Fruit fly (Drosophila melanogaster) whole organism, adult: Measurements from ENCODE around the gene CG7730.
A peak's percentile ranks its signal among the peaks of the same experiment; 100 is the strongest.

Source experiments
- CG12768 ChIP-seq: fragments of 200-800 bp; sonication (Bioruptor generic); optimal IDR thresholded peaks from 2 replicates; lab custom pipeline; 2017; ENCODE audit warnings: missing biosample characterization, missing genetic modification characterization, mild to moderate bottlenecking, moderate library complexity, missing genetic modification reagents
- CG7045 ChIP-seq: fragments of 200-800 bp; sonication (Bioruptor generic); optimal IDR thresholded peaks from 2 replicates; lab custom pipeline; 2017; ENCODE audit warnings: missing biosample characterization, mild to moderate bottlenecking, missing genetic modification characterization
- CG7101 ChIP-seq: fragments of 200-800 bp; sonication (Bioruptor generic); optimal IDR thresholded peaks from 2 replicates; lab custom pipeline; 2018; ENCODE audit warnings: missing biosample characterization, mild to moderate bottlenecking, missing genetic modification characterization, moderate library complexity
- Clk ChIP-seq: fragments of 200-800 bp; sonication (Bioruptor generic); optimal IDR thresholded peaks from 2 replicates; lab custom pipeline; 2017; ENCODE audit warnings: missing biosample characterization, missing genetic modification characterization
- kay ChIP-seq: fragments of 200-800 bp; sonication (Bioruptor generic); peaks from one replicate; lab custom pipeline; 2016; ENCODE audit warnings: missing biosample characterization, missing genetic modification characterization, borderline replicate concordance
- pad ChIP-seq: fragments of 200-800 bp; sonication (Bioruptor generic); optimal IDR thresholded peaks from 3 replicates; lab custom pipeline; 2017; ENCODE audit warnings: missing biosample characterization, missing genetic modification characterization, mild to moderate bottlenecking, moderate library complexity, missing genetic modification reagents
- tj ChIP-seq: fragments of 200-800 bp; sonication (Bioruptor generic); optimal IDR thresholded peaks from 3 replicates; lab custom pipeline; 2017; ENCODE audit warnings: missing biosample characterization, mild to moderate bottlenecking, missing genetic modification characterization, moderate library complexity

DNA sequence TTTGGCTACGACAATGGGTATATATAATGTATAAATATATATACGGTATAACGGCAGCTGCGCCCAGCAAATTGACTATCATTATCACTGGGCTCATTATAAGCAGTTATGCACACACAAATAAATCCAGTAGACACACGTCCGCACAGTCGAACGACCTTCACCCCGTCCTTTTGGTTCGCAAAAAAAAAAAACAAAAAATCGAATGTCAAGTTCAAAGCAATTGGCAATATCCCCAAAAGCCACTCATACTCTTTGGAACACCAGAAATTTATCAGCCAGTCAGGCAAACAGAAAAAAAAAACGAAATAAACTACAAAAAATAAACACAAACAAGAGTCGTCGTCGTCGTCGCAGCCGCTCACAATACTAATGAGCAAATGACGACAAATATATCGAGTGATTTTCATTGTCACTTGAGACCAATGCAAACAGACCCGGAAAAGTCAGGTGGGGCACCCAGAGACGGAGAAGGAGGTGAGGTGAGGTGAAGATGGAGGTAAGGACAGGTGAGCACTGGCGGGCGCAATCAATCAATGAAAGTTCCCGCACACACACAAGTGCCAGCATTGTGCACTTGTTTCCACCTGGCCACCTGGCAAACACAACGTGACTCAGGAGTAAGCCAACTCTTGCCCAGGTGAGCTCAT, 22.4 kb upstream of the CG7730 start:
- peak; percentile 20 for TF ChIP-seq tj (GFP tag; lab: Kevin White, UChicago)
- TF ChIP-seq CG7101 (tag; lab: Kevin White, UChicago): no peak
- TF ChIP-seq CG12768 (GFP tag; lab: Kevin White, UChicago): no peak
- no peak for TF ChIP-seq pad (GFP tag; lab: Kevin White, UChicago)
- TF ChIP-seq CG7045 (GFP tag; lab: Kevin White, UChicago): no peak
- TF ChIP-seq Clk (GFP tag; lab: Kevin White, UChicago): no peak
- peak; percentile 67 for TF ChIP-seq kay
